Worm (Caenorhabditis elegans): Measurements from ENCODE around the gene Y55B1BL.2.

Gene Y55B1BL.2

DNA sequence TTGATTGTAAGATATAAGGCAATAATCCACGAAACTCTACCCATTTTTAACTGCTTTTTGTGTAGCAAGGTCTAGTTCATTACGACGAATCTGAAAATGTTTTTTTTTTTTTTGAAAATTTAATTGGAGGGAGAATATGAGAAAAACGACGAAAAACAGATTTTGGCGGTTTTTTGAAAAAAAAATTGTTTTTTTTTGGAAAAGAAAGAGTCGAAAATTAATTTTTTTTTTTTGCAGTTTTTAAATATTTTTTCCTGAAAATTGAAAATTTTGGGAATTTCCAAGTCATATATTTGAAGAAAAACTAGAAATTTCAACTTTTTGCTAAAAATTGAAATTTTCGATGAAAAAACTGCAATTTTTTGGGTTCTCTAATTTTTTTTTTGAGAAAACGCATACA, 16.1 kb downstream of the Y55B1BL.2 start, which contains the start of gene stim-1:
TSS of gene stim-1 (minus strand) at position 101 of the 400 bp plus-strand sequence.
- TF ChIP-seq ceh-31 (tag; optimal IDR thresholded peaks at IDR 0.05) (no peak), zip-5 (tag; optimal IDR thresholded peaks at IDR 0.05) (no peak), pax-1 (tag; optimal IDR thresholded peaks at IDR 0.05) (no peak), unc-86 (tag; optimal IDR thresholded peaks at IDR 0.05) (no peak), rnt-1 (tag; optimal IDR thresholded peaks at IDR 0.05) (no peak), tbx-7 (tag; optimal IDR thresholded peaks at IDR 0.05) (no peak), fax-1 (tag; optimal IDR thresholded peaks at IDR 0.05) (no peak), hlh-30 (tag; optimal IDR thresholded peaks at IDR 0.05; ENCODE audit: insufficient read depth) (no peak), Y22D7AL.16 (tag; optimal IDR thresholded peaks at IDR 0.05) (no peak), lim-6 (tag; optimal IDR thresholded peaks at IDR 0.05) (no peak), syd-9 (tag; optimal IDR thresholded peaks at IDR 0.05) (no peak), pha-4 (tag; optimal IDR thresholded peaks at IDR 0.05) (no peak), hlh-13 (GFP tag; optimal IDR thresholded peaks at IDR 0.05) (no peak), gmeb-2 (tag; optimal IDR thresholded peaks at IDR 0.05) (no peak), ets-4 (tag; optimal IDR thresholded peaks at IDR 0.05) (no peak), elt-4 (tag; optimal IDR thresholded peaks at IDR 0.05) (no peak), unc-42 (tag; optimal IDR thresholded peaks at IDR 0.05) (no peak)

DNA sequence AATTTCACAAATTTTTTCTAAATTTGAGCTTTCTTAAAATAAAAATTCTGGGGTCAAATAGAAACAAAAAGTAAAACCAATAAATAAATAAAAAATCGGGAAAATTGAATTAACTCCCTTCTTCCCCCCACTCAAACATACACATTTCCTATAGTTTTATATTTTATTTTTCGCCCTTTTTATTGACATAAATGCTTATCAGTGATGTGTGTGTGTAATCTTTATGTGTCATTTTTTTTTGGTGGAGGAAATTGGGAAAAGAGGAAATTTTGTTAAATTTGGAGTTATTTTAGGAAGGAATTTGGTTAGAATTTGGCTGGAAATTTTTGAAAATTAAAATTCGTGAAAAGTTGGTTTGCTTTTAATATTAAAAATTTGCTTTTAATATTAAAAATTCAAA, 20.0 kb downstream of the Y55B1BL.2 start:
- TF ChIP-seq elt-2 (tag; optimal IDR thresholded peaks at IDR 0.05): peak; percentile 28
- no peak for TF ChIP-seq lin-11 (tag; optimal IDR thresholded peaks at IDR 0.05)
- TF ChIP-seq pros-1 (tag; optimal IDR thresholded peaks at IDR 0.05): no peak
- TF ChIP-seq che-1 (tag; optimal IDR thresholded peaks at IDR 0.05): no peak
- TF ChIP-seq ceh-30 (tag; optimal IDR thresholded peaks at IDR 0.05): no peak

DNA sequence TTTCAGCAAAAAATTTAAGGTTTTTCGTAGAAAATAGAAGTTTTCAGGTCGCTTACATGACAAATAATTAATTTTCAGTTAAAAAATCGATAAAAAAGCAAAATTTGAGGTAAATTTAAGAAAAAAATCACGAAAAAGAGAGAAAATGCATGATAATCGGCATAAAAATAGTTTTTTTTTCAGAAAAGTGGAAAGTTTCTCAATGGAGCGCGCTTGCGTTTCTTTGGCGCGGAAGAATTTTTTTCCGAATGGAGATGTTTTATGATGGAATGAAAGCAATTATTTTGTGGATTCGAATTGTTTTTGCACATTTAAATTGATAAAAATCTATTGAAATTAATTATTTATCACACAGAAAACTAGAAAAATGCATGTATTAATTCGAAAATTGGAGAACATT, 21.3 kb downstream of the Y55B1BL.2 start:
- TF ChIP-seq ceh-45 (GFP tag; IDR thresholded peaks at IDR 0.05) (no peak), pha-4 (tag; optimal IDR thresholded peaks at IDR 0.05) (no peak), nhr-232 (tag; optimal IDR thresholded peaks at IDR 0.05) (no peak), ztf-16 (tag; optimal IDR thresholded peaks at IDR 0.05) (no peak), sox-2 (GFP tag; IDR thresholded peaks at IDR 0.05) (no peak), tbx-2 (tag; optimal IDR thresholded peaks at IDR 0.05) (no peak), K09A11.1 (tag; optimal IDR thresholded peaks at IDR 0.05; ENCODE audit: insufficient read depth) (no peak), hlh-30 (tag; optimal IDR thresholded peaks at IDR 0.05; ENCODE audit: insufficient read depth) (no peak), tbx-7 (tag; optimal IDR thresholded peaks at IDR 0.05) (no peak), ceh-6 (GFP tag; optimal IDR thresholded peaks at IDR 0.05) (no peak), unc-55 (GFP tag; optimal IDR thresholded peaks at IDR 0.05) (no peak), pqm-1 (tag; optimal IDR thresholded peaks at IDR 0.05) (no peak), ceh-30 (tag; optimal IDR thresholded peaks at IDR 0.05) (no peak), unc-86 (tag; optimal IDR thresholded peaks at IDR 0.05) (no peak), ceh-18 (tag; optimal IDR thresholded peaks at IDR 0.05) (no peak), fkh-6 (tag; optimal IDR thresholded peaks at IDR 0.05) (no peak), elt-4 (tag; optimal IDR thresholded peaks at IDR 0.05) (no peak)

- TF ChIP-seq npax-4 (tag; optimal IDR thresholded peaks at IDR 0.05) (no peak), odd-2 (tag; optimal IDR thresholded peaks at IDR 0.05) (no peak), che-1 (tag; optimal IDR thresholded peaks at IDR 0.05) (no peak), dve-1 (tag; optimal IDR thresholded peaks at IDR 0.05) (no peak), ceh-2 (tag; optimal IDR thresholded peaks at IDR 0.05) (no peak), madf-2 (tag; optimal IDR thresholded peaks at IDR 0.05) (no peak), ceh-14 (tag; optimal IDR thresholded peaks at IDR 0.05) (no peak)
Observed at ce11 chrIII:429038-429437, 26.5 kb downstream of the Y55B1BL.2 start, which contains the start of gene cec-8. cec-8 (plus strand) TSS chrIII:429338.
